Worm (Caenorhabditis elegans): ENCODE results near the gene pho-13.

ce11 chrII:8764332-8764731 is 42.5 kb downstream of the pho-13 start:
- TF ChIP-seq pha-4 (tag; optimal IDR thresholded peaks at IDR 0.05) (no peak), unc-62 (GFP tag; optimal IDR thresholded peaks at IDR 0.05) (no peak), mab-5 (tag; optimal IDR thresholded peaks at IDR 0.05) (no peak), tbx-8 (GFP tag; optimal IDR thresholded peaks at IDR 0.05) (no peak), ceh-43 (GFP tag; optimal IDR thresholded peaks at IDR 0.05) (no peak), sptf-1 (tag; optimal IDR thresholded peaks at IDR 0.05) (no peak), nhr-237 (tag; optimal IDR thresholded peaks at IDR 0.05) (no peak)
